Worm (Caenorhabditis elegans) whole organism, midembryonic: ENCODE measurements around the gene str-182.

Experiments used
- T22C8.4 ChIP-seq: fragments of 200-800 bp; sonication (Bioruptor generic); IDR thresholded peaks from 2 replicates; pipeline ENCODE4 v1.3.6; 2022; ENCODE audit warnings: missing genetic modification characterization, missing compliant biosample characterization
- cog-1 ChIP-seq: sonication (generic microtip); optimal IDR thresholded peaks from 2 replicates; lab custom pipeline; 2016; ENCODE audit warnings: missing genetic modification characterization, missing compliant biosample characterization
- klf-2 ChIP-seq: fragments of 200-800 bp; sonication (Bioruptor generic); conservative IDR thresholded peaks from 2 replicates; pipeline ENCODE4 v1.3.6; 2022; ENCODE audit warnings: missing genetic modification reagents, missing genetic modification characterization, missing compliant biosample characterization
- tab-1 ChIP-seq: fragments of 200-800 bp; sonication (Bioruptor generic); IDR thresholded peaks from 2 replicates; pipeline ENCODE4 v1.3.6; 2022; ENCODE audit warnings: missing genetic modification characterization, missing compliant biosample characterization
- ztf-29 ChIP-seq: fragments of 200-800 bp; sonication (Bioruptor generic); IDR thresholded peaks from 2 replicates; pipeline ENCODE4 v1.3.6; 2022; ENCODE audit warnings: missing genetic modification reagents, missing genetic modification characterization, missing compliant biosample characterization

- TF ChIP-seq klf-2, result no peak
- no peak for TF ChIP-seq cog-1
- no peak for TF ChIP-seq tab-1 (GFP tag; lab: Robert Waterston, UW)
- no peak for TF ChIP-seq T22C8.4 (GFP tag; lab: Robert Waterston, UW)
- no peak for TF ChIP-seq ztf-29 (GFP tag; lab: Robert Waterston, UW)
Observed at ce11 chrV:10246967-10247366, 13.7 kb upstream of the str-182 start.
